Worm (Caenorhabditis elegans) whole organism, mixed stage, embryonic: ENCODE measurements around the gene T06D8.10.

Experiments used
- blmp-1 ChIP-seq: fragments of 150-350 bp; optimal IDR thresholded peaks from 2 replicates; lab custom pipeline; 2014; ENCODE audit warnings: missing biosample characterization, missing genetic modification characterization
- ces-1 ChIP-seq: fragments of 150-350 bp; optimal IDR thresholded peaks from 2 replicates; lab custom pipeline; 2014; ENCODE audit warnings: missing biosample characterization, missing genetic modification reagents, missing genetic modification characterization
- elt-1 ChIP-seq: sonication (generic microtip); optimal IDR thresholded peaks from 2 replicates; lab custom pipeline; 2017; ENCODE audit warnings: missing genetic modification characterization, mild to moderate bottlenecking, missing compliant biosample characterization, antibody characterized with exemption, moderate library complexity, borderline replicate concordance; ENCODE audit not compliant: insufficient read depth
- elt-3 ChIP-seq: fragments of 150-350 bp; optimal IDR thresholded peaks from 2 replicates; lab custom pipeline; 2014; ENCODE audit warnings: missing biosample characterization, missing genetic modification characterization
- lsy-2 ChIP-seq: fragments of 150-350 bp; optimal IDR thresholded peaks from 2 replicates; lab custom pipeline; 2014; ENCODE audit warnings: missing biosample characterization, missing genetic modification characterization
- nhr-237 ChIP-seq: fragments of 150-350 bp; optimal IDR thresholded peaks from 2 replicates; lab custom pipeline; 2014; ENCODE audit warnings: missing biosample characterization, missing genetic modification characterization
- nhr-76 ChIP-seq: sonication (generic microtip); optimal IDR thresholded peaks from 2 replicates; lab custom pipeline; 2017; ENCODE audit warnings: missing biosample characterization, missing genetic modification characterization
- pha-4 ChIP-seq: fragments of 150-350 bp; optimal IDR thresholded peaks from 2 replicates; lab custom pipeline; 2018; ENCODE audit warnings: missing biosample characterization, missing genetic modification reagents, missing genetic modification characterization
- sem-2 ChIP-seq: fragments of 200-800 bp; sonication (Bioruptor generic); optimal IDR thresholded peaks from 2 replicates; lab custom pipeline; 2018; ENCODE audit warnings: mild to moderate bottlenecking, missing genetic modification characterization, missing compliant biosample characterization
- snpc-4 ChIP-seq: fragments of 150-350 bp; optimal IDR thresholded peaks from 2 replicates; lab custom pipeline; 2014; ENCODE audit warnings: missing biosample characterization, missing genetic modification characterization
- unc-120 ChIP-seq: sonication (generic microtip); optimal IDR thresholded peaks from 2 replicates; lab custom pipeline; 2017; ENCODE audit warnings: missing genetic modification characterization, missing compliant biosample characterization; ENCODE audit not compliant: poor library complexity, severe bottlenecking
- unc-39 ChIP-seq: fragments of 150-350 bp; optimal IDR thresholded peaks from 2 replicates; lab custom pipeline; 2014; ENCODE audit warnings: missing biosample characterization, missing genetic modification characterization
- unc-62 ChIP-seq: fragments of 150-350 bp; optimal IDR thresholded peaks from 2 replicates; lab custom pipeline; 2014; ENCODE audit warnings: missing biosample characterization, missing genetic modification reagents, missing genetic modification characterization

DNA sequence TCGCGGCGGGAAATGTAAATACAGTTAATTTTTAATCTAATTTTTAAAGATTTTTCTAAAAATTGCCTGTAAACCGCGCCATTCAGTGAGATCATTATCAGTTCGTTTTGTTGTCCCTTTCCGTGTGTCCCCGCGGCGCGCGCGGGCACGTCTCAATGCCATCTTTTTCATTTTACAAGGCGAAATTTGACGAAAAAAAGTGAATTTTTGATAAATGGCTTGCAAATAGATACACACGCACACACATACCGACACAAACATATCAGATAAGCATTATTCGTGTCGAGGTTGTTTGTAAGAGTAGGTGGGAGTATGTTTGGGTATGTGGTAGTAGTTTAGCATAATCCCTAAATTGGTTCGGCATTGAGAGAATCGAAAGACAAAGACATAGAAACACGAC lies 41.5 kb downstream of the T06D8.10 start:
- no peak for TF ChIP-seq sem-2
- no peak for TF ChIP-seq elt-1
- TF ChIP-seq snpc-4 (tag; lab: Kevin White, UChicago) = no peak
- TF ChIP-seq blmp-1 (tag; lab: Kevin White, UChicago) = no peak
- TF ChIP-seq elt-3 = no peak
- no peak for TF ChIP-seq pha-4 (tag; lab: Kevin White, UChicago)
- no peak for TF ChIP-seq nhr-237
- TF ChIP-seq unc-39 = no peak
- no peak for TF ChIP-seq nhr-76 (tag; lab: Kevin White, UChicago)
- TF ChIP-seq unc-120 (tag; lab: Kevin White, UChicago) = no peak
- no peak for TF ChIP-seq lsy-2
- no peak for TF ChIP-seq unc-62 (GFP tag; lab: Kevin White, UChicago)
- no peak for TF ChIP-seq ces-1 (GFP tag; lab: Kevin White, UChicago)
